Worm (Caenorhabditis elegans): ENCODE measurements around the gene H37A05.2.

The H37A05.2 gene

ce11 chrV:13606651-13607242 is 27.3 kb downstream of the H37A05.2 start, which contains the start of gene fmo-4:
fmo-4 (minus strand) TSS chrV:13606701.
- no peak for TF ChIP-seq pha-4 (tag; optimal IDR thresholded peaks at IDR 0.05)

ce11 chrV:13600882-13601281 is 33.2 kb downstream of the H37A05.2 start, which contains the start of gene rdy-2:
rdy-2 (minus strand) TSS chrV:13600982.
- no peak for TF ChIP-seq madf-8 (GFP tag; conservative IDR thresholded peaks at IDR 0.05)
- TF ChIP-seq T07F8.4 (tag; optimal IDR thresholded peaks at IDR 0.05): no peak

ce11 chrV:13598370-13598769 is 35.7 kb downstream of the H37A05.2 start:
- TF ChIP-seq ceh-58 (GFP tag; IDR thresholded peaks at IDR 0.05): no peak
- no peak for TF ChIP-seq ekl-4 (GFP tag; IDR thresholded peaks at IDR 0.05)
- TF ChIP-seq mcd-1 (GFP tag; IDR thresholded peaks at IDR 0.05): no peak
- no peak for TF ChIP-seq aptf-3 (GFP tag; IDR thresholded peaks at IDR 0.05)
- no peak for TF ChIP-seq lag-1 (GFP tag; IDR thresholded peaks at IDR 0.05)
- TF ChIP-seq hmg-20 (GFP tag; IDR thresholded peaks at IDR 0.05): no peak
- TF ChIP-seq attf-3 (GFP tag; conservative IDR thresholded peaks at IDR 0.05): no peak
- no peak for TF ChIP-seq C17E4.6 (GFP tag; IDR thresholded peaks at IDR 0.05)
- TF ChIP-seq attf-6 (GFP tag; IDR thresholded peaks at IDR 0.05): no peak
- no peak for TF ChIP-seq atf-7 (tag; optimal IDR thresholded peaks at IDR 0.05)
- no peak for TF ChIP-seq F57A8.1 (GFP tag; optimal IDR thresholded peaks at IDR 0.05)
- no peak for TF ChIP-seq lsl-1 (GFP tag; optimal IDR thresholded peaks at IDR 0.05)
- no peak for TF ChIP-seq ceh-100 (GFP tag; IDR thresholded peaks at IDR 0.05)
- no peak for TF ChIP-seq B0019.2 (GFP tag; conservative IDR thresholded peaks at IDR 0.05)
- TF ChIP-seq nhr-80 (tag; optimal IDR thresholded peaks at IDR 0.05): no peak
- TF ChIP-seq die-1 (tag; optimal IDR thresholded peaks at IDR 0.05): no peak

- TF ChIP-seq madf-6 (GFP tag; IDR thresholded peaks at IDR 0.05): peak; percentile 47; the same call in 1 of the 2 replicates
- TF ChIP-seq snpc-1.3 (tag; optimal IDR thresholded peaks at IDR 0.05; ENCODE audit: insufficient read depth): no peak
- TF ChIP-seq Y95B8A.8 (GFP tag; IDR thresholded peaks at IDR 0.05): 0 out of 2 replicates have a peak, but pooled peaks have one; percentile 18
Observed at ce11 chrV:13593083-13593482, 41.0 kb downstream of the H37A05.2 start, which contains the start of gene F53F4.4. F53F4.4 (plus strand) TSS chrV:13593383.

ce11 chrV:13591504-13592174 is 42.4 kb downstream of the H37A05.2 start, which contains the start of gene tbcb-1:
tbcb-1 (plus strand) TSS chrV:13592124.
- peak; percentile 32 for TF ChIP-seq lsl-1 (GFP tag; optimal IDR thresholded peaks at IDR 0.05)
- TF ChIP-seq madf-8 (GFP tag; conservative IDR thresholded peaks at IDR 0.05): peak; percentile 90
- TF ChIP-seq ccch-3 (GFP tag; optimal IDR thresholded peaks at IDR 0.05): no peak
- peak; percentile 0 for TF ChIP-seq snpc-3.4 (tag; optimal IDR thresholded peaks at IDR 0.05)
- TF ChIP-seq him-1 (tag; optimal IDR thresholded peaks at IDR 0.05): peak; percentile 36
- TF ChIP-seq attf-3 (GFP tag; conservative IDR thresholded peaks at IDR 0.05): 0 out of 2 replicates have a peak, but pooled peaks have one; percentile 19
- no peak for TF ChIP-seq pha-4 (tag; optimal IDR thresholded peaks at IDR 0.05)
- TF ChIP-seq ceh-100 (GFP tag; IDR thresholded peaks at IDR 0.05): no peak
- TF ChIP-seq xnd-1 (tag; optimal IDR thresholded peaks at IDR 0.05): peak; percentile 79
- TF ChIP-seq madf-6 (GFP tag; IDR thresholded peaks at IDR 0.05): peak; percentile 92
- TF ChIP-seq mcd-1 (GFP tag; IDR thresholded peaks at IDR 0.05): peak; percentile 92

- TF ChIP-seq T26A5.8 (tag; optimal IDR thresholded peaks at IDR 0.05): no peak
- no peak for TF ChIP-seq C06A6.2 (GFP tag; conservative IDR thresholded peaks at IDR 0.05)
- TF ChIP-seq ekl-4 (GFP tag; IDR thresholded peaks at IDR 0.05): no peak
- TF ChIP-seq mcd-1 (GFP tag; IDR thresholded peaks at IDR 0.05): no peak
- no peak for TF ChIP-seq mes-4 (tag; optimal IDR thresholded peaks at IDR 0.05)
- no peak for TF ChIP-seq tbx-9 (tag; optimal IDR thresholded peaks at IDR 0.05; ENCODE audit: borderline replicate concordance)
- no peak for TF ChIP-seq nfyb-1 (GFP tag; IDR thresholded peaks at IDR 0.05)
- no peak for TF ChIP-seq hlh-26 (GFP tag; conservative IDR thresholded peaks at IDR 0.05)
- no peak for TF ChIP-seq die-1 (tag; optimal IDR thresholded peaks at IDR 0.05)
- TF ChIP-seq F10E7.11 (tag; optimal IDR thresholded peaks at IDR 0.05): no peak
- TF ChIP-seq egrh-3 (GFP tag; IDR thresholded peaks at IDR 0.05): no peak
- no peak for TF ChIP-seq Y53G8AR.9 (GFP tag; conservative IDR thresholded peaks at IDR 0.05)
- TF ChIP-seq F49E8.2 (tag; optimal IDR thresholded peaks at IDR 0.05; ENCODE audit: insufficient read depth): no peak
Observed at ce11 chrV:13589494-13590176, 44.4 kb downstream of the H37A05.2 start, which contains the start of the genes F53F4.2 and F53F4.18. F53F4.2 (minus strand) TSS chrV:13589594. F53F4.18 (plus strand) TSS chrV:13590126.
